Comparison of ENCODE assay signal across 3 worm cellular contexts in the genomic region with DNA sequence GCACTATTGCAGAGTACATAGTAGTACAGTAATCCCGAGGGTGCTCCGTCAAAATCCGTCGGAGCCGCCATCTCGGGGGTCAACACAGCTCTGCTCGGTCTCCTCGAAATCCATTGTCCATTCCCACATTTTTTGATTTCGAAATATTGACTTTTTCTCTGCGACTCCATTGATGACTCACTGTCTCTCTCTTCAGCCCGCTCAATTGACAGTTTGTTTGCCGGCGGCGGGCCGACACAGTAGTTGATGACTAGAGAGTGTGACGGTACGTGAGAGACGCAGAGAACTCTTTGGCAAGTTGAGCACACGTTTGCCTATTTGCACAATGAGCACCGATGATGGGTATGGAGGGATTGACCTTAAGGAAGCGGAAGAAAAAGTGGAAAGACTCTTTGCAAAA.
A peak's percentile ranks its signal among the peaks of the same experiment; 100 is the strongest.
TF ChIP-seq lines count a peak whose summit lies in the region.

No protein-coding gene starts in this region.

TF ChIP-seq in whole organism, L1 larva, 84 proteins besides CTCF, POLR2A, EP300 and RAD21 (continued from another document):
- TF ChIP-seq ztf-11 (tag; optimal IDR thresholded peaks at IDR 0.05; lab: Kevin White, UChicago) (no peak), nhr-11 (tag; optimal IDR thresholded peaks at IDR 0.05; lab: Kevin White, UChicago) (no peak), F16B12.6 (tag; optimal IDR thresholded peaks at IDR 0.05; lab: Kevin White, UChicago) (no peak), ama-1 (optimal IDR thresholded peaks at IDR 0.05; lab: Kevin White, UChicago) (no peak), mdl-1 (tag; optimal IDR thresholded peaks at IDR 0.05; lab: Kevin White, UChicago) (no peak), ets-5 (GFP tag; IDR thresholded peaks at IDR 0.05; lab: Robert Waterston, UW) (no peak), hlh-4 (tag; optimal IDR thresholded peaks at IDR 0.05; lab: Kevin White, UChicago) (no peak), mab-9 (GFP tag; IDR thresholded peaks at IDR 0.05; lab: Robert Waterston, UW) (no peak), efl-1 (optimal IDR thresholded peaks at IDR 0.05; lab: Kevin White, UChicago) (peak; percentile 35 to 52), efl-1 (GFP tag; optimal IDR thresholded peaks at IDR 0.05 in 1 of 2; lab: Kevin White, UChicago) (peak; percentile 9 to 92), sup-37 (GFP tag; optimal IDR thresholded peaks at IDR 0.05; lab: Kevin White, UChicago) (peak; percentile 64), elt-2 (tag; optimal IDR thresholded peaks at IDR 0.05; lab: Kevin White, UChicago) (peak; percentile 50), nhr-77 (tag; optimal IDR thresholded peaks at IDR 0.05; lab: Kevin White, UChicago) (peak; percentile 58), sptf-1 (tag; optimal IDR thresholded peaks at IDR 0.05; lab: Kevin White, UChicago) (no peak), ceh-82 (tag; optimal IDR thresholded peaks at IDR 0.05; lab: Kevin White, UChicago) (no peak), lin-14 (GFP tag; optimal IDR thresholded peaks at IDR 0.05; lab: Kevin White, UChicago) (peak; percentile 54), snpc-4 (tag; optimal IDR thresholded peaks at IDR 0.05; lab: Kevin White, UChicago) (peak; percentile 10), jun-1 (tag; optimal IDR thresholded peaks at IDR 0.05; lab: Kevin White, UChicago) (peak; percentile 63), lsy-2 (tag; optimal IDR thresholded peaks at IDR 0.05; lab: Kevin White, UChicago) (peak in 1 of 2 experiments; percentile 64), zip-4 (GFP tag; optimal IDR thresholded peaks at IDR 0.05; lab: Kevin White, UChicago) (peak; percentile 28), efl-3 (GFP tag; optimal IDR thresholded peaks at IDR 0.05; lab: Kevin White, UChicago) (no peak), swsn-7 (tag; optimal IDR thresholded peaks at IDR 0.05; lab: Kevin White, UChicago) (peak; percentile 39), rnt-1 (tag; optimal IDR thresholded peaks at IDR 0.05; lab: Kevin White, UChicago) (no peak), hpl-2 (GFP tag; optimal IDR thresholded peaks at IDR 0.05; lab: Kevin White, UChicago) (no peak), blmp-1 (tag; optimal IDR thresholded peaks at IDR 0.05; lab: Kevin White, UChicago) (no peak), nhr-90 (tag; optimal IDR thresholded peaks at IDR 0.05; lab: Kevin White, UChicago; ENCODE audit: poor library complexity) (peak; percentile 40), nhr-71 (tag; optimal IDR thresholded peaks at IDR 0.05; lab: Kevin White, UChicago) (peak; percentile 44), unc-98 (GFP tag; IDR thresholded peaks at IDR 0.05; lab: Robert Waterston, UW) (no peak), nhr-84 (tag; optimal IDR thresholded peaks at IDR 0.05; lab: Kevin White, UChicago) (no peak), pag-3 (tag; optimal IDR thresholded peaks at IDR 0.05; lab: Kevin White, UChicago; ENCODE audit: borderline replicate concordance, insufficient read depth) (no peak), irx-1 (tag; optimal IDR thresholded peaks at IDR 0.05; lab: Kevin White, UChicago) (no peak), tbx-2 (tag; optimal IDR thresholded peaks at IDR 0.05; lab: Kevin White, UChicago) (peak; percentile 72), lin-39 (tag; optimal IDR thresholded peaks at IDR 0.05; lab: Kevin White, UChicago) (no peak), nhr-19 (GFP tag; conservative IDR thresholded peaks at IDR 0.05; lab: Robert Waterston, UW) (peak; percentile 13; the same call in 1 of the 2 replicates)

TF ChIP-seq in whole organism, L4 larva, 104 proteins besides CTCF, POLR2A, EP300 and RAD21 (continued from another document and continues in another):
- TF ChIP-seq nhr-11 (tag; optimal IDR thresholded peaks at IDR 0.05; lab: Kevin White, UChicago): no peak
- TF ChIP-seq ztf-11 (tag; optimal IDR thresholded peaks at IDR 0.05; lab: Kevin White, UChicago): no peak
- no peak for TF ChIP-seq snpc-4 (tag; optimal IDR thresholded peaks at IDR 0.05; lab: Kevin White, UChicago)
- no peak for TF ChIP-seq Y48G9A.11 (GFP tag; IDR thresholded peaks at IDR 0.05; lab: Robert Waterston, UW)
- TF ChIP-seq F10B5.3 (tag; optimal IDR thresholded peaks at IDR 0.05; lab: Kevin White, UChicago): no peak
- no peak for TF ChIP-seq nhr-48 (tag; optimal IDR thresholded peaks at IDR 0.05; lab: Kevin White, UChicago)
- no peak for TF ChIP-seq ceh-28 (tag; optimal IDR thresholded peaks at IDR 0.05; lab: Kevin White, UChicago)
- no peak for TF ChIP-seq nhr-76 (tag; optimal IDR thresholded peaks at IDR 0.05; lab: Kevin White, UChicago)
- TF ChIP-seq dve-1 (tag; optimal IDR thresholded peaks at IDR 0.05; lab: Kevin White, UChicago; ENCODE audit: insufficient read depth): peak; percentile 62
- TF ChIP-seq nhr-42 (GFP tag; IDR thresholded peaks at IDR 0.05; lab: Robert Waterston, UW): no peak
- TF ChIP-seq lin-15B (tag; optimal IDR thresholded peaks at IDR 0.05; lab: Kevin White, UChicago): no peak
- no peak for TF ChIP-seq zfp-3 (GFP tag; conservative IDR thresholded peaks at IDR 0.05; lab: Robert Waterston, UW)
- no peak for TF ChIP-seq lim-7 (GFP tag; IDR thresholded peaks at IDR 0.05; lab: Robert Waterston, UW)
- TF ChIP-seq ceh-32 (tag; optimal IDR thresholded peaks at IDR 0.05; lab: Kevin White, UChicago; ENCODE audit: poor library complexity): no peak
- no peak for TF ChIP-seq lin-38 (GFP tag; IDR thresholded peaks at IDR 0.05; lab: Robert Waterston, UW)
- no peak for TF ChIP-seq ceh-44 (GFP tag; IDR thresholded peaks at IDR 0.05; lab: Robert Waterston, UW)
- TF ChIP-seq tra-1 (GFP tag; IDR thresholded peaks at IDR 0.05; lab: Robert Waterston, UW): no peak
- TF ChIP-seq lin-29 (GFP tag; IDR thresholded peaks at IDR 0.05; lab: Robert Waterston, UW): no peak
- no peak for TF ChIP-seq ztf-7 (tag; optimal IDR thresholded peaks at IDR 0.05; lab: Kevin White, UChicago)
- no peak for TF ChIP-seq rbr-2 (tag; optimal IDR thresholded peaks at IDR 0.05; lab: Kevin White, UChicago)
- peak; percentile 64 for TF ChIP-seq dmd-6 (GFP tag; IDR thresholded peaks at IDR 0.05; lab: Robert Waterston, UW)
- no peak for TF ChIP-seq daf-16 (GFP tag; optimal IDR thresholded peaks at IDR 0.05; lab: Kevin White, UChicago)
- TF ChIP-seq daf-16 (tag; optimal IDR thresholded peaks at IDR 0.05; lab: Kevin White, UChicago): peak; percentile 77
- TF ChIP-seq unc-130 (GFP tag; optimal IDR thresholded peaks at IDR 0.05; lab: Kevin White, UChicago): no peak
- no peak for TF ChIP-seq lin-13 (GFP tag; optimal IDR thresholded peaks at IDR 0.05; lab: Kevin White, UChicago)
- no peak for TF ChIP-seq arid-1 (GFP tag; conservative IDR thresholded peaks at IDR 0.05; lab: Robert Waterston, UW)
- peak; percentile 66; the same call in 1 of the 2 replicates for TF ChIP-seq lin-1 (GFP tag; IDR thresholded peaks at IDR 0.05; lab: Robert Waterston, UW)
- no peak for TF ChIP-seq D1046.2 (GFP tag; IDR thresholded peaks at IDR 0.05; lab: Robert Waterston, UW)
- peak; percentile 87 for TF ChIP-seq nhr-28 (tag; optimal IDR thresholded peaks at IDR 0.05; lab: Kevin White, UChicago)
- no peak for TF ChIP-seq F49E8.2 (tag; optimal IDR thresholded peaks at IDR 0.05; lab: Kevin White, UChicago; ENCODE audit: borderline replicate concordance)
- peak; percentile 9 for TF ChIP-seq dpl-1 (GFP tag; optimal IDR thresholded peaks at IDR 0.05; lab: Kevin White, UChicago)
- no peak for TF ChIP-seq daf-12 (tag; optimal IDR thresholded peaks at IDR 0.05; lab: Kevin White, UChicago)
- no peak for TF ChIP-seq snpc-1.2 (GFP tag; IDR thresholded peaks at IDR 0.05; lab: Robert Waterston, UW)
- TF ChIP-seq pha-4 (GFP tag; IDR thresholded peaks at IDR 0.05; lab: Robert Waterston, UW): no peak; the same call in 1 of the 2 replicates
- peak; percentile 34 for TF ChIP-seq pha-4 (tag; optimal IDR thresholded peaks at IDR 0.05; lab: Kevin White, UChicago)
- no peak for TF ChIP-seq dmd-8 (GFP tag; IDR thresholded peaks at IDR 0.05; lab: Robert Waterston, UW)
- TF ChIP-seq duxl-1 (tag; optimal IDR thresholded peaks at IDR 0.05; lab: Kevin White, UChicago; ENCODE audit: poor library complexity): no peak
- TF ChIP-seq nhr-111 (GFP tag; optimal IDR thresholded peaks at IDR 0.05; lab: Kevin White, UChicago): no peak
- no peak for TF ChIP-seq mxl-2 (GFP tag; conservative IDR thresholded peaks at IDR 0.05; lab: Robert Waterston, UW)
- peak; percentile 53 for TF ChIP-seq hlh-30 (tag; optimal IDR thresholded peaks at IDR 0.05; lab: Kevin White, UChicago; ENCODE audit: insufficient read depth)
- no peak for TF ChIP-seq egl-43 (GFP tag; IDR thresholded peaks at IDR 0.05; lab: Robert Waterston, UW)
- no peak for TF ChIP-seq egl-27 (tag; optimal IDR thresholded peaks at IDR 0.05; lab: Kevin White, UChicago)
- no peak for TF ChIP-seq dmd-9 (GFP tag; IDR thresholded peaks at IDR 0.05; lab: Robert Waterston, UW)
- TF ChIP-seq zag-1 (tag; optimal IDR thresholded peaks at IDR 0.05; lab: Kevin White, UChicago): no peak
- no peak for TF ChIP-seq aly-2 (tag; optimal IDR thresholded peaks at IDR 0.05; lab: Kevin White, UChicago)
- peak; percentile 72 for TF ChIP-seq pqm-1 (tag; optimal IDR thresholded peaks at IDR 0.05; lab: Kevin White, UChicago)
- TF ChIP-seq Y5F2A.4 (GFP tag; optimal IDR thresholded peaks at IDR 0.05; lab: Kevin White, UChicago): no peak
- TF ChIP-seq mep-1 (tag; optimal IDR thresholded peaks at IDR 0.05; lab: Kevin White, UChicago): peak; percentile 52
- TF ChIP-seq Y75B8A.6 (GFP tag; IDR thresholded peaks at IDR 0.05; lab: Robert Waterston, UW): no peak
- TF ChIP-seq set-16 (GFP tag; IDR thresholded peaks at IDR 0.05; lab: Robert Waterston, UW): no peak; the same call in 1 of the 2 replicates
- TF ChIP-seq spr-1 (tag; optimal IDR thresholded peaks at IDR 0.05; lab: Kevin White, UChicago): no peak

TF ChIP-seq in whole organism, young adult, 124 proteins besides CTCF, POLR2A, EP300 and RAD21 (continued from another document):
- TF ChIP-seq sptf-2 (GFP tag; optimal IDR thresholded peaks at IDR 0.05; lab: Kevin White, UChicago) (no peak), zim-3 (tag; optimal IDR thresholded peaks at IDR 0.05; lab: Kevin White, UChicago) (no peak), attf-5 (GFP tag; optimal IDR thresholded peaks at IDR 0.05; lab: Kevin White, UChicago) (peak; percentile 32), him-1 (tag; optimal IDR thresholded peaks at IDR 0.05; lab: Kevin White, UChicago) (no peak), ets-4 (GFP tag; optimal IDR thresholded peaks at IDR 0.05; lab: Kevin White, UChicago) (peak; percentile 32), nhr-90 (tag; optimal IDR thresholded peaks at IDR 0.05; lab: Kevin White, UChicago) (peak; percentile 10), snpc-3.4 (tag; optimal IDR thresholded peaks at IDR 0.05; lab: Kevin White, UChicago) (no peak), nhr-27 (tag; optimal IDR thresholded peaks at IDR 0.05; lab: Kevin White, UChicago) (no peak), fkh-3 (tag; optimal IDR thresholded peaks at IDR 0.05; lab: Kevin White, UChicago) (no peak), K12H6.12 (tag; optimal IDR thresholded peaks at IDR 0.05; lab: Kevin White, UChicago) (no peak), let-607 (tag; optimal IDR thresholded peaks at IDR 0.05; lab: Kevin White, UChicago) (peak in 1 of 2 experiments; percentile 48), zfh-2 (GFP tag; conservative IDR thresholded peaks at IDR 0.05; lab: Robert Waterston, UW) (peak; percentile 85), unc-62 (GFP tag; optimal IDR thresholded peaks at IDR 0.05; lab: Kevin White, UChicago) (peak; percentile 23), ztf-18 (tag; optimal IDR thresholded peaks at IDR 0.05; lab: Kevin White, UChicago) (no peak), nhr-80 (tag; optimal IDR thresholded peaks at IDR 0.05; lab: Kevin White, UChicago) (peak; percentile 88), akir-1 (GFP tag; optimal IDR thresholded peaks at IDR 0.05; lab: Kevin White, UChicago) (no peak), B0019.2 (GFP tag; conservative IDR thresholded peaks at IDR 0.05; lab: Robert Waterston, UW) (no peak), mcd-1 (GFP tag; IDR thresholded peaks at IDR 0.05; lab: Robert Waterston, UW) (no peak), egl-18 (GFP tag; IDR thresholded peaks at IDR 0.05; lab: Robert Waterston, UW) (no peak), lin-54 (GFP tag; optimal IDR thresholded peaks at IDR 0.05; lab: Kevin White, UChicago) (peak; percentile 35), cebp-1 (GFP tag; IDR thresholded peaks at IDR 0.05; lab: Robert Waterston, UW) (peak; percentile 78), cebp-1 (tag; optimal IDR thresholded peaks at IDR 0.05; lab: Kevin White, UChicago) (peak; percentile 88), lin-40 (tag; optimal IDR thresholded peaks at IDR 0.05; lab: Kevin White, UChicago) (peak; percentile 13), ztf-25 (GFP tag; IDR thresholded peaks at IDR 0.05; lab: Robert Waterston, UW) (no peak), sdz-38 (tag; optimal IDR thresholded peaks at IDR 0.05; lab: Kevin White, UChicago) (no peak)
